Fruit fly (Drosophila melanogaster) S2 (cell line): ENCODE measurements around the gene bowl.

Experiments used
- CG8478 ChIP-seq: fragments of >200 bp; optimal IDR thresholded peaks from 2 replicates; lab custom pipeline; 2018
- CTCF ChIP-seq, 2 experiments: fragments of >200 bp; optimal IDR thresholded peaks; 2 replicates each; lab custom pipeline; 2018

DNA sequence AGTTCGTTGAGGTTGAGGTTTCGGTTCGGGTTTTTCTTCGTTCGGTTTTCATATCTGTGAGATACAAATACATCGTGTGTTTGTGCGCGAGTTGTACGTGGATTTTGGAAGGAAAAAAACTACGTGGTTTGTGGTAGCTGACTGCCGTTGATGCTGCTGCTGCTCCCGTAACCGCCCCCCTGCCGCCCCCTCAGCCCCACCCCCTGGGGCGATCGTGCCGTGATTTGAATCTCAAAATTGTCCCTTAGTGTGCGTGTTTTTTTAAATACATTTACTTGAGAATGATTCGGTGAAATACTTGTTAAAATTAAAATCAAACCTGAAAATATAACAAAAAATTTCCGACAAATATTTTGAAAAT is 548 bp downstream of the bowl start:
- TF ChIP-seq CTCF (optimal IDR thresholded peaks at IDR 0.05; lab: Kevin White, UChicago), result peak in 1 of 2 experiments; percentile 3
- TF ChIP-seq CG8478 (lab: Kevin White, UChicago), result no peak
